Fruit fly (Drosophila melanogaster): Measurements from ENCODE around the gene CG3862.

DNA sequence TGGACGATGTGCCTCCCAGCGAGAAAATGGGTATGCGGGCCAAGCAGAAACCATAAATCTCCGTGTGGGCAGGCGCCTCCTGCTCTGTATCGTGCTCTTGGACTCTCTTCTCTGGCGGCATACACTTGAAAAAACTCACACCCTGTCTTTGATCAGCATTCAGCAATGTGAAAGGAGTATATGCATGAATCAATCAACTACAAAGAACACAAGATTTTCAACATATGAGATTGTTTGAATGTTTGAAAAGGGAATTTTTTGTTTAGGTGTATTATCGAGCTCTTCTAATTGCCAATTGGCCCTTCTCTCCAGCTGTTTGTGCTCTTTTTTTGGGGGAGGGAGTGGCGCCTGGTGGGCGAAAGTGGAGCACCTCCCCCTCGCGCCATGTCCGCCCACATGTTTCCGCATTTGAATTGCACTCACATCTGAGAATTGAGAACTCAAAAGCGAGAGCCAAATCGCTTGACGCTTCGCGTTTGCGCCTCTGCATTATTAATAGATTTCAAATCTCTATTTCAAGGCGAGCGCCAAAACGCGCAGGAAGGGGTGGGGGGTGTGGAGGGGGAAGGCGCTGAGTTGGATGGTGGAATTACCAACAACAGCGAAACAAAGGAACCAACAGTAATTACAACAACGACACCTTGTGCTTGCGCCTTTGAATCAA is 19.8 kb upstream of the CG3862 start:
- TF ChIP-seq CTCF (optimal IDR thresholded peaks at IDR 0.05) = no peak
- TF ChIP-seq CG8478 (optimal IDR thresholded peaks at IDR 0.05) = no peak
